Worm (Caenorhabditis elegans): ENCODE data around the gene hhat-2.
"Not testable (repeated sequence)": the region's sequence is repeated elsewhere in the genome, so short reads cannot be mapped to it uniquely, and the experiment has no call there.

DNA sequence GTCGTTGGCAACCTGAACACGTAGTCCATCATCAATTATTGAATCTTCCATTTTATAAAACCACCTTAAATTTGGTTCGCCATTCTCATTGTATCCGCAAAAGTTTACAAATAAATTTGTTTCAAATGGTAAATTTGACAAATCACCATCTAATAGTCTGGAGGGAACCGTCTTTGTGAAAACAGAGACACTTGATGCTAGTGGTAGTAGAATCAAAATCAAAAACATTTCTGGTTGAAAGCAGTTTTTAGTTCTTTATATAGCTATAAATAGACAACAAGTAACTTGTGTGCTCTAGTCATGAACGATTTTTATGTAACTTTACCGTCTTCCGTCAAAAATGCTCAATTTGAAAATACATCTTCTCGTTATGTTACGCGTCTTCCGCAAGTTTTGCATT lies 14.1 kb upstream of the hhat-2 start, which contains the start of gene Y57G11C.20:
- not testable (repeated sequence) for TF ChIP-seq nhr-11 (tag; optimal IDR thresholded peaks at IDR 0.05); sma-9 (GFP tag; optimal IDR thresholded peaks at IDR 0.05); sma-9 (tag; optimal IDR thresholded peaks at IDR 0.05); snpc-4 (tag; optimal IDR thresholded peaks at IDR 0.05); ZK546.5 (tag; optimal IDR thresholded peaks at IDR 0.05); mab-5 (tag; optimal IDR thresholded peaks at IDR 0.05); nhr-12 (tag; optimal IDR thresholded peaks at IDR 0.05); lin-13 (GFP tag; optimal IDR thresholded peaks at IDR 0.05); ceh-82 (tag; optimal IDR thresholded peaks at IDR 0.05); F13H6.1 (tag; optimal IDR thresholded peaks at IDR 0.05); nhr-77 (tag; optimal IDR thresholded peaks at IDR 0.05); nhr-129 (tag; optimal IDR thresholded peaks at IDR 0.05); ama-1 (optimal IDR thresholded peaks at IDR 0.05); blmp-1 (tag; optimal IDR thresholded peaks at IDR 0.05; ENCODE audit: insufficient read depth); egl-27 (tag; optimal IDR thresholded peaks at IDR 0.05)

Data from whole organism, L2 larva.